Worm (Caenorhabditis elegans): Measurements from ENCODE around the gene grd-5.
A peak's percentile ranks its signal among the peaks of the same experiment; 100 is the strongest.

Gene grd-5

ce11 chrV:8610633-8611404 lies 8.0 kb upstream of the grd-5 start, which contains the start of gene fip-4:
TSS of gene fip-4 (minus strand) at chrV:8611268.
- TF ChIP-seq med-1 (GFP tag; optimal IDR thresholded peaks at IDR 0.05; ENCODE audit: insufficient read depth) (no peak), ztf-23 (GFP tag; IDR thresholded peaks at IDR 0.05) (no peak), T22C8.4 (GFP tag; IDR thresholded peaks at IDR 0.05) (no peak), ref-1 (GFP tag; conservative IDR thresholded peaks at IDR 0.05) (no peak), ztf-29 (GFP tag; IDR thresholded peaks at IDR 0.05) (no peak), cog-1 (tag; optimal IDR thresholded peaks at IDR 0.05) (no peak), tab-1 (GFP tag; IDR thresholded peaks at IDR 0.05) (no peak)

- TF ChIP-seq cog-1 (tag; optimal IDR thresholded peaks at IDR 0.05) = no peak
- TF ChIP-seq ztf-23 (GFP tag; IDR thresholded peaks at IDR 0.05) = no peak
- TF ChIP-seq tab-1 (GFP tag; IDR thresholded peaks at IDR 0.05) = no peak
- TF ChIP-seq ref-1 (GFP tag; conservative IDR thresholded peaks at IDR 0.05) = no peak
- no peak for TF ChIP-seq med-1 (GFP tag; optimal IDR thresholded peaks at IDR 0.05; ENCODE audit: insufficient read depth)
- TF ChIP-seq ztf-29 (GFP tag; IDR thresholded peaks at IDR 0.05) = no peak
- TF ChIP-seq T22C8.4 (GFP tag; IDR thresholded peaks at IDR 0.05) = no peak
- no peak for TF ChIP-seq klf-2 (GFP tag; conservative IDR thresholded peaks at IDR 0.05)
- no peak for TF ChIP-seq flt-1 (GFP tag; IDR thresholded peaks at IDR 0.05)
Measured at ce11 chrV:8615711-8616110, 3.1 kb upstream of the grd-5 start.

- TF ChIP-seq klf-2 (GFP tag; conservative IDR thresholded peaks at IDR 0.05) (no peak), ztf-29 (GFP tag; IDR thresholded peaks at IDR 0.05) (no peak), med-1 (GFP tag; optimal IDR thresholded peaks at IDR 0.05; ENCODE audit: insufficient read depth) (no peak), T22C8.4 (GFP tag; IDR thresholded peaks at IDR 0.05) (no peak), ztf-23 (GFP tag; IDR thresholded peaks at IDR 0.05) (no peak), cog-1 (tag; optimal IDR thresholded peaks at IDR 0.05) (no peak), tab-1 (GFP tag; IDR thresholded peaks at IDR 0.05) (no peak), flt-1 (GFP tag; IDR thresholded peaks at IDR 0.05) (no peak), ref-1 (GFP tag; conservative IDR thresholded peaks at IDR 0.05) (no peak)
Measured at ce11 chrV:8621213-8621612, 2.4 kb downstream of the grd-5 start, which contains the start of gene idpc-2. TSS of gene idpc-2 (minus strand) at chrV:8621313.

- TF ChIP-seq ztf-29 (GFP tag; IDR thresholded peaks at IDR 0.05) = no peak
- no peak for TF ChIP-seq med-1 (GFP tag; optimal IDR thresholded peaks at IDR 0.05; ENCODE audit: insufficient read depth)
- no peak for TF ChIP-seq flt-1 (GFP tag; IDR thresholded peaks at IDR 0.05)
- TF ChIP-seq ztf-23 (GFP tag; IDR thresholded peaks at IDR 0.05) = no peak
- no peak for TF ChIP-seq klf-2 (GFP tag; conservative IDR thresholded peaks at IDR 0.05)
- no peak for TF ChIP-seq ref-1 (GFP tag; conservative IDR thresholded peaks at IDR 0.05)
- TF ChIP-seq tab-1 (GFP tag; IDR thresholded peaks at IDR 0.05) = no peak
- no peak for TF ChIP-seq cog-1 (tag; optimal IDR thresholded peaks at IDR 0.05)
- no peak for TF ChIP-seq T22C8.4 (GFP tag; IDR thresholded peaks at IDR 0.05)
Measured at ce11 chrV:8622314-8622713, 3.5 kb downstream of the grd-5 start, which contains the start of gene F41E6.1. TSS of gene F41E6.1 (plus strand) at chrV:8622614.

ce11 chrV:8623754-8624153 lies 4.9 kb downstream of the grd-5 start, which contains the start of gene F41E6.17:
TSS of gene F41E6.17 (plus strand) at chrV:8624101.
- TF ChIP-seq T22C8.4 (GFP tag; IDR thresholded peaks at IDR 0.05) = no peak
- TF ChIP-seq med-1 (GFP tag; optimal IDR thresholded peaks at IDR 0.05; ENCODE audit: insufficient read depth) = no peak
- TF ChIP-seq ref-1 (GFP tag; conservative IDR thresholded peaks at IDR 0.05) = no peak
- TF ChIP-seq cog-1 (tag; optimal IDR thresholded peaks at IDR 0.05) = no peak
- TF ChIP-seq flt-1 (GFP tag; IDR thresholded peaks at IDR 0.05) = no peak
- no peak for TF ChIP-seq ztf-29 (GFP tag; IDR thresholded peaks at IDR 0.05)
- TF ChIP-seq tab-1 (GFP tag; IDR thresholded peaks at IDR 0.05) = no peak
- no peak for TF ChIP-seq klf-2 (GFP tag; conservative IDR thresholded peaks at IDR 0.05)
- TF ChIP-seq ztf-23 (GFP tag; IDR thresholded peaks at IDR 0.05) = no peak

- no peak for TF ChIP-seq T22C8.4 (GFP tag; IDR thresholded peaks at IDR 0.05)
- no peak for TF ChIP-seq ztf-23 (GFP tag; IDR thresholded peaks at IDR 0.05)
- no peak for TF ChIP-seq ref-1 (GFP tag; conservative IDR thresholded peaks at IDR 0.05)
- no peak for TF ChIP-seq flt-1 (GFP tag; IDR thresholded peaks at IDR 0.05)
- no peak for TF ChIP-seq tab-1 (GFP tag; IDR thresholded peaks at IDR 0.05)
- TF ChIP-seq ztf-29 (GFP tag; IDR thresholded peaks at IDR 0.05) = no peak
- no peak for TF ChIP-seq klf-2 (GFP tag; conservative IDR thresholded peaks at IDR 0.05)
- TF ChIP-seq med-1 (GFP tag; optimal IDR thresholded peaks at IDR 0.05; ENCODE audit: insufficient read depth) = no peak
- no peak for TF ChIP-seq cog-1 (tag; optimal IDR thresholded peaks at IDR 0.05)
Measured at ce11 chrV:8626406-8626805, 7.6 kb downstream of the grd-5 start.

- TF ChIP-seq ztf-23 (GFP tag; IDR thresholded peaks at IDR 0.05) (no peak), T22C8.4 (GFP tag; IDR thresholded peaks at IDR 0.05) (no peak), flt-1 (GFP tag; IDR thresholded peaks at IDR 0.05) (no peak), klf-2 (GFP tag; conservative IDR thresholded peaks at IDR 0.05) (no peak), tab-1 (GFP tag; IDR thresholded peaks at IDR 0.05) (no peak), ref-1 (GFP tag; conservative IDR thresholded peaks at IDR 0.05) (no peak), cog-1 (tag; optimal IDR thresholded peaks at IDR 0.05) (no peak), med-1 (GFP tag; optimal IDR thresholded peaks at IDR 0.05; ENCODE audit: insufficient read depth) (no peak), ztf-29 (GFP tag; IDR thresholded peaks at IDR 0.05) (no peak)
Measured at ce11 chrV:8627580-8627979, 8.7 kb downstream of the grd-5 start.

- no peak for TF ChIP-seq tab-1 (GFP tag; IDR thresholded peaks at IDR 0.05)
- TF ChIP-seq ztf-29 (GFP tag; IDR thresholded peaks at IDR 0.05) = no peak
- TF ChIP-seq cog-1 (tag; optimal IDR thresholded peaks at IDR 0.05) = no peak
- TF ChIP-seq med-1 (GFP tag; optimal IDR thresholded peaks at IDR 0.05; ENCODE audit: insufficient read depth) = no peak
- no peak for TF ChIP-seq ztf-23 (GFP tag; IDR thresholded peaks at IDR 0.05)
- no peak for TF ChIP-seq ref-1 (GFP tag; conservative IDR thresholded peaks at IDR 0.05)
- no peak for TF ChIP-seq T22C8.4 (GFP tag; IDR thresholded peaks at IDR 0.05)
- no peak for TF ChIP-seq flt-1 (GFP tag; IDR thresholded peaks at IDR 0.05)
- no peak for TF ChIP-seq klf-2 (GFP tag; conservative IDR thresholded peaks at IDR 0.05)
Measured at ce11 chrV:8629029-8629428, 10.2 kb downstream of the grd-5 start, which contains the start of gene F41E6.12. TSS of gene F41E6.12 (minus strand) at chrV:8629129.

- TF ChIP-seq klf-2 (GFP tag; conservative IDR thresholded peaks at IDR 0.05) (peak; percentile 51; the same call in 1 of the 2 replicates), ztf-23 (GFP tag; IDR thresholded peaks at IDR 0.05) (peak; percentile 68; the same call in 1 of the 2 replicates), cog-1 (tag; optimal IDR thresholded peaks at IDR 0.05) (peak; percentile 2), ztf-29 (GFP tag; IDR thresholded peaks at IDR 0.05) (peak; percentile 58; the same call in 1 of the 2 replicates), T22C8.4 (GFP tag; IDR thresholded peaks at IDR 0.05) (no peak), med-1 (GFP tag; optimal IDR thresholded peaks at IDR 0.05; ENCODE audit: insufficient read depth) (peak; percentile 78), tab-1 (GFP tag; IDR thresholded peaks at IDR 0.05) (no peak)
Measured at ce11 chrV:8631277-8631765, 12.5 kb downstream of the grd-5 start, which contains the start of gene atg-18. TSS of gene atg-18 (minus strand) at chrV:8631327.
